Fruit fly (Drosophila melanogaster) whole organism, wandering third instar larva: ENCODE data around the gene CG11836.

Experiments
- Abd-B ChIP-seq: fragments of >200 bp; optimal IDR thresholded peaks from 2 replicates; lab custom pipeline; 2017; ENCODE audit warnings: missing biosample characterization, missing genetic modification characterization
- CG32264 ChIP-seq: fragments of 200-800 bp; sonication (Bioruptor generic); optimal IDR thresholded peaks from 2 replicates; lab custom pipeline; 2016; ENCODE audit warnings: missing biosample characterization, missing genetic modification characterization
- CG9705 ChIP-seq: fragments of 200-800 bp; sonication (Bioruptor generic); optimal IDR thresholded peaks from 2 replicates; lab custom pipeline; 2018; ENCODE audit warnings: missing biosample characterization, mild to moderate bottlenecking, missing genetic modification characterization
- CrebA ChIP-seq: fragments of 200-800 bp; sonication (Bioruptor generic); optimal IDR thresholded peaks from 2 replicates; lab custom pipeline; 2016; ENCODE audit warnings: missing biosample characterization, mild to moderate bottlenecking, missing genetic modification characterization, borderline replicate concordance
- Dfd ChIP-seq: fragments of >200 bp; optimal IDR thresholded peaks from 2 replicates; lab custom pipeline; 2017; ENCODE audit warnings: missing biosample characterization, missing genetic modification characterization
- Dif ChIP-seq: fragments of 200-275, 200-300 bp; sonication (Bioruptor generic); optimal IDR thresholded peaks from 2 replicates; lab custom pipeline; 2018; ENCODE audit warnings: missing biosample characterization, missing genetic modification characterization; ENCODE audit not compliant: partially characterized antibody
- HLH106 ChIP-seq: fragments of 200-800 bp; optimal IDR thresholded peaks from 3 replicates; lab custom pipeline; 2019; ENCODE audit warnings: missing biosample characterization, mild to moderate bottlenecking, missing genetic modification characterization, moderate library complexity
- Hnf4 ChIP-seq: fragments of 200-800 bp; sonication (Bioruptor generic); optimal IDR thresholded peaks from 2 replicates; lab custom pipeline; 2016; ENCODE audit warnings: missing biosample characterization, mild to moderate bottlenecking, missing genetic modification characterization
- Hr83 ChIP-seq: fragments of 200-300 bp; sonication (Bioruptor generic); optimal IDR thresholded peaks from 2 replicates; lab custom pipeline; 2016; ENCODE audit warnings: missing biosample characterization, mild to moderate bottlenecking, missing genetic modification characterization, moderate library complexity; ENCODE audit not compliant: poor library complexity, severe bottlenecking
- Jra ChIP-seq: sonication (Bioruptor generic); optimal IDR thresholded peaks from 2 replicates; lab custom pipeline; 2016; ENCODE audit warnings: missing biosample characterization, missing genetic modification characterization
- Mio ChIP-seq: sonication (Bioruptor generic); optimal IDR thresholded peaks from 2 replicates; lab custom pipeline; 2016; ENCODE audit warnings: missing biosample characterization, missing genetic modification characterization
- Myc ChIP-seq: fragments of >200 bp; optimal IDR thresholded peaks from 2 replicates; lab custom pipeline; 2017
- N ChIP-seq: fragments of >200 bp; optimal IDR thresholded peaks from 2 replicates; lab custom pipeline; 2018; ENCODE audit warnings: missing biosample characterization, missing external identifiers, missing genetic modification characterization
- OdsH ChIP-seq: fragments of 200-800 bp; sonication (Bioruptor generic); optimal IDR thresholded peaks from 2 replicates; lab custom pipeline; 2016; ENCODE audit warnings: missing biosample characterization, mild to moderate bottlenecking, missing genetic modification characterization
- Rel ChIP-seq, 2 experiments: fragments of 200-800 bp; sonication (Bioruptor generic) in 1 of 2; optimal IDR thresholded peaks; 2 replicates in 1 of 2; 3 replicates in 1 of 2; lab custom pipeline; 2016 to 2019; ENCODE audit warnings: mild to moderate bottlenecking in 2 of 2, missing biosample characterization in 2 of 2, missing genetic modification characterization in 2 of 2, moderate library complexity in 1 of 2
- Sp1 ChIP-seq: fragments of 200-800 bp; sonication (Bioruptor generic); optimal IDR thresholded peaks from 3 replicates; lab custom pipeline; 2019; ENCODE audit warnings: missing biosample characterization, mild to moderate bottlenecking, missing genetic modification characterization, moderate library complexity
- Vsx2 ChIP-seq: fragments of 200-300, 225-300 bp; sonication (Bioruptor generic); optimal IDR thresholded peaks from 2 replicates; lab custom pipeline; 2018; ENCODE audit warnings: missing biosample characterization, missing genetic modification characterization; ENCODE audit not compliant: partially characterized antibody
- br ChIP-seq: fragments of 200-800 bp; sonication (Bioruptor generic); optimal IDR thresholded peaks from 2 replicates; lab custom pipeline; 2016; ENCODE audit warnings: missing biosample characterization, missing genetic modification characterization
- brk ChIP-seq: fragments of 200-800 bp; sonication (Bioruptor generic); optimal IDR thresholded peaks from 2 replicates; lab custom pipeline; 2016; ENCODE audit warnings: missing biosample characterization, mild to moderate bottlenecking, missing genetic modification characterization
- dl ChIP-seq, 2 experiments: fragments of 175-275, 200-275 bp in 1 of 2; fragments of 200-275 bp in 1 of 2; sonication (Bioruptor generic); optimal IDR thresholded peaks; lab custom pipeline; 2018; ENCODE audit warnings: mild to moderate bottlenecking in 2 of 2, missing biosample characterization in 2 of 2, missing genetic modification characterization in 2 of 2, moderate library complexity in 2 of 2; ENCODE audit not compliant: partially characterized antibody in 2 of 2, insufficient read depth in 1 of 2
- dmrt93B ChIP-seq: fragments of 200-800 bp; sonication (Bioruptor generic); optimal IDR thresholded peaks from 2 replicates; lab custom pipeline; 2018; ENCODE audit warnings: missing biosample characterization, mild to moderate bottlenecking, missing genetic modification characterization
- dsf ChIP-seq: sonication (Bioruptor generic); optimal IDR thresholded peaks from 2 replicates; lab custom pipeline; 2016; ENCODE audit warnings: missing biosample characterization, missing genetic modification characterization, borderline replicate concordance
- foxo ChIP-seq, 2 experiments: fragments of 200-800 bp; sonication (Bioruptor generic); optimal IDR thresholded peaks; 2 replicates in 1 of 2; 3 replicates in 1 of 2; lab custom pipeline; 2016 to 2017; ENCODE audit warnings: missing biosample characterization in 2 of 2, missing genetic modification characterization in 2 of 2
- fru ChIP-seq: fragments of 200-800 bp; sonication (Bioruptor generic); optimal IDR thresholded peaks from 3 replicates; lab custom pipeline; 2016; ENCODE audit warnings: missing biosample characterization, mild to moderate bottlenecking, missing genetic modification characterization
- h ChIP-seq: fragments of 200-800 bp; sonication (Bioruptor generic); optimal IDR thresholded peaks from 3 replicates; lab custom pipeline; 2016; ENCODE audit warnings: missing biosample characterization, mild to moderate bottlenecking, missing genetic modification characterization
- jim ChIP-seq: fragments of 175-275, 200-325 bp; sonication (Bioruptor generic); optimal IDR thresholded peaks from 2 replicates; lab custom pipeline; 2016; ENCODE audit warnings: missing biosample characterization, mild to moderate bottlenecking, missing genetic modification characterization
- lola ChIP-seq: fragments of >200 bp; optimal IDR thresholded peaks from 2 replicates; lab custom pipeline; 2017; ENCODE audit warnings: missing biosample characterization, missing genetic modification characterization
- pan ChIP-seq: fragments of >200 bp; optimal IDR thresholded peaks from 2 replicates; lab custom pipeline; 2017
- rgr ChIP-seq: fragments of 200-800 bp; sonication (Bioruptor generic); optimal IDR thresholded peaks from 3 replicates; lab custom pipeline; 2016; ENCODE audit warnings: missing biosample characterization, mild to moderate bottlenecking, missing genetic modification characterization
- sage ChIP-seq: fragments of 200-800 bp; sonication (Bioruptor generic); optimal IDR thresholded peaks from 2 replicates; lab custom pipeline; 2016; ENCODE audit warnings: missing biosample characterization, mild to moderate bottlenecking, missing genetic modification characterization
- sv ChIP-seq: fragments of 200-800 bp; sonication (Bioruptor generic); optimal IDR thresholded peaks from 3 replicates; lab custom pipeline; 2016; ENCODE audit warnings: missing biosample characterization, missing genetic modification characterization
- usp ChIP-seq: fragments of >200 bp; optimal IDR thresholded peaks from 2 replicates; lab custom pipeline; 2017; ENCODE audit warnings: missing biosample characterization, missing genetic modification characterization
- woc ChIP-seq: sonication (Bioruptor generic); optimal IDR thresholded peaks from 2 replicates; lab custom pipeline; 2016; ENCODE audit warnings: missing biosample characterization, mild to moderate bottlenecking, missing genetic modification characterization

CG11836 gene

dm6 chr3R:25078665-25079064 is 7.7 kb downstream of the CG11836 start:
- TF ChIP-seq fru (GFP tag; lab: Kevin White, UChicago) (no peak), h (no peak), br (no peak), Dfd (no peak), woc (no peak), Mio (no peak), dmrt93B (no peak), CG9705 (no peak), Dif (GFP tag; lab: Kevin White, UChicago) (no peak), Sp1 (GFP tag; lab: Kevin White, UChicago) (no peak), Jra (GFP tag; lab: Kevin White, UChicago) (no peak), HLH106 (tag; lab: Kevin White, UChicago) (no peak), foxo (GFP tag; optimal IDR thresholded peaks at IDR 0.05; lab: Kevin White, UChicago) (no peak), pan (no peak), Myc (lab: Kevin White, UChicago) (no peak), Rel (GFP tag; optimal IDR thresholded peaks at IDR 0.05; lab: Kevin White, UChicago) (no peak), Rel (tag; optimal IDR thresholded peaks at IDR 0.05; lab: Kevin White, UChicago) (no peak), usp (no peak), rgr (GFP tag; lab: Kevin White, UChicago) (no peak), CrebA (GFP tag; lab: Kevin White, UChicago) (no peak), lola (no peak)

dm6 chr3R:25080446-25080845 is 9.5 kb downstream of the CG11836 start:
- TF ChIP-seq Hr83 (GFP tag; lab: Kevin White, UChicago), result peak; percentile 57
- TF ChIP-seq sv, result no peak
- peak; percentile 40 for TF ChIP-seq Dif (GFP tag; lab: Kevin White, UChicago)
- TF ChIP-seq Dfd, result no peak
- no peak for TF ChIP-seq fru (GFP tag; lab: Kevin White, UChicago)
- no peak for TF ChIP-seq rgr (GFP tag; lab: Kevin White, UChicago)
- no peak for TF ChIP-seq CrebA (GFP tag; lab: Kevin White, UChicago)
- no peak for TF ChIP-seq lola

DNA sequence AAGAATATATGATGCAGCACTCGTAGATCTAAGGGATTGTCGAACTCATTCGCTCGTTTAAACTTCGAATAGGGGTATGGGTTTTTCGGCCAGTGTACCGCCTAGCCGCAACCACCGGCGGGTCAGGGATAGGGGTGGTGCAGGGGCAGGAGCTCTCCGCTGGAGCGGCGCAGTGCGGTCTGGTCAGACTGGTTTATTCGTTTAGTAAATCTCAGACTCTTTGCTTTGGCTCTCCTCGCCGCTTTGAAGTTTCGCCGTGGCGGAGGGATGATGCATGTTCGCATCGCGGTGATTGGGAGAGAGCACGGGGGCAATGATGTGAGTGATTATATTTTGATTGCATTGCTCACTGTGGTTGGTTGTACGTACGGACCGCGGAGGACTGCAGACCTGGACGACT is 11.4 kb downstream of the CG11836 start, which contains the start of gene fd96Ca:
Gene fd96Ca (plus strand): TSS at position 337 of the 400 bp plus-strand sequence.
- peak; percentile 67 for TF ChIP-seq Vsx2 (GFP tag; lab: Kevin White, UChicago)
- peak; percentile 38 for TF ChIP-seq woc
- TF ChIP-seq usp, result no peak
- TF ChIP-seq Dif (GFP tag; lab: Kevin White, UChicago), result peak; percentile 38
- TF ChIP-seq rgr (GFP tag; lab: Kevin White, UChicago), result no peak
- TF ChIP-seq CG32264 (GFP tag; lab: Kevin White, UChicago), result no peak

DNA sequence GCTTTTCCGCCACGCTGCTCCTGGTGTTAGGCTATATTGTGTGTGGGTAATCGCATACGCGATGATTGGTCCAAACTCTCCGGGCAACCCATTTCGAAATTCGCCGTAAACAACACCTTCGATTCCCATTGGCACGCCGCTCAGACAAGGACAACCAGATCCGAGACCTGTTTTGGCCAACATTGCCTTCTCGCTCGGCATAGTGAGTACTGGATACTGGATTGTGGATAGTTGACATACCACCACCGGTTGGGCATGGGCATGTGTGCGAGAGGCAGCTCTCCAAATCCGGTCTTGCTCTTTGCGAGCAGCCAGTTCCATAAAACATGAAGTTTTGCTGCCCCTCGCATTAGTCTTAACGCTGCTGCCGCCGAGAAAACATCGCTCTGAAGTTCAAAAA is 23.7 kb downstream of the CG11836 start, which contains the start of gene fd96Cb:
Gene fd96Cb (plus strand): TSS at position 374 of the 400 bp plus-strand sequence.
- TF ChIP-seq Myc (lab: Kevin White, UChicago), result no peak
- peak; percentile 96 for TF ChIP-seq Vsx2 (GFP tag; lab: Kevin White, UChicago)
- no peak for TF ChIP-seq dmrt93B
- no peak for TF ChIP-seq sv
- no peak for TF ChIP-seq Dfd
- TF ChIP-seq Rel (GFP tag; optimal IDR thresholded peaks at IDR 0.05; lab: Kevin White, UChicago), result no peak
- peak; percentile 16 for TF ChIP-seq Rel (tag; optimal IDR thresholded peaks at IDR 0.05; lab: Kevin White, UChicago)
- TF ChIP-seq Hr83 (GFP tag; lab: Kevin White, UChicago), result no peak
- TF ChIP-seq CG32264 (GFP tag; lab: Kevin White, UChicago), result no peak
- TF ChIP-seq OdsH (GFP tag; lab: Kevin White, UChicago), result no peak
- TF ChIP-seq dl (GFP tag; optimal IDR thresholded peaks at IDR 0.05; lab: Kevin White, UChicago; ENCODE audit: insufficient read depth in 1 of 2, partially characterized antibody in 2 of 2), result peak; percentile 30 to 74
- no peak for TF ChIP-seq rgr (GFP tag; lab: Kevin White, UChicago)
- no peak for TF ChIP-seq brk (GFP tag; lab: Kevin White, UChicago)
- TF ChIP-seq N, result no peak
- no peak for TF ChIP-seq h
- TF ChIP-seq dsf, result no peak
- no peak for TF ChIP-seq jim
- TF ChIP-seq Dif (GFP tag; lab: Kevin White, UChicago), result peak; percentile 94
- TF ChIP-seq pan, result no peak
- TF ChIP-seq CrebA (GFP tag; lab: Kevin White, UChicago), result no peak
- TF ChIP-seq Jra (GFP tag; lab: Kevin White, UChicago), result no peak
- no peak for TF ChIP-seq sage (GFP tag; lab: Kevin White, UChicago)
- no peak for TF ChIP-seq Hnf4
- TF ChIP-seq br, result no peak
- TF ChIP-seq lola, result no peak
- no peak for TF ChIP-seq Abd-B
- TF ChIP-seq woc, result no peak
- no peak for TF ChIP-seq Sp1 (GFP tag; lab: Kevin White, UChicago)
